Fruit fly (Drosophila melanogaster): Measurements from ENCODE around the gene CG6790.

The CG6790 gene

DNA sequence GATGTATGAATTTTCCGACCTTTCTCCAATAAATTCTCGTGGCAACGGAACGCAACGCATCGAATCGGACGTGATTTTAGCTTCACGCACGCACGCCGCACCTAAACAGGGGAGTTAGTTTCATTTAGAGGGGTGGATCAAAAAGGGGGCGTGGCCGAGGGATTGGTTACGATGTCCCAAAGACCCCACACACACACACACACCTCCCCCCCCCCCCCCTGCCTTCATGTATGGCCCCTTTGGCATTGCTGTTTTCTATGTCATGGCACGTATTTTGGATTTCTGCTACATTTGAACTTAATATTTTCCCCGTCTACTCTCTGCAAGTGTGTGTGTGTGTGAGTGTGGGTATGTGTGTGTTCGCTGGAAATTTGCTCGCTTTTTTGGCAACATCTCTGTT, 46.7 kb downstream of the CG6790 start:
- TF ChIP-seq CG33017 (tag; optimal IDR thresholded peaks at IDR 0.05) (no peak), CG11617 (GFP tag; optimal IDR thresholded peaks at IDR 0.05) (no peak), bab1 (GFP tag; optimal IDR thresholded peaks at IDR 0.05) (no peak), Mnt (GFP tag; optimal IDR thresholded peaks at IDR 0.05) (no peak), CG1620 (GFP tag; optimal IDR thresholded peaks at IDR 0.05) (no peak), pad (GFP tag; optimal IDR thresholded peaks at IDR 0.05) (no peak), cnc (optimal IDR thresholded peaks at IDR 0.05) (no peak), tj (GFP tag; optimal IDR thresholded peaks at IDR 0.05) (no peak), CG14711 (tag; optimal IDR thresholded peaks at IDR 0.05) (no peak), CG7045 (GFP tag; optimal IDR thresholded peaks at IDR 0.05) (no peak), CG5204 (GFP tag; optimal IDR thresholded peaks at IDR 0.05) (no peak), cic (GFP tag; optimal IDR thresholded peaks at IDR 0.05) (no peak), ovo (GFP tag; optimal IDR thresholded peaks at IDR 0.05) (no peak), toe (GFP tag; optimal IDR thresholded peaks at IDR 0.05) (no peak), Clk (GFP tag; optimal IDR thresholded peaks at IDR 0.05) (no peak)
